Fruit fly (Drosophila melanogaster) whole organism: ENCODE results near the gene Vm34Ca.

Source experiments
- Dll ChIP-seq: fragments of >200 bp; optimal IDR thresholded peaks from 2 replicates; lab custom pipeline; 2017
- EcR ChIP-seq, 2 experiments: fragments of >200 bp; optimal IDR thresholded peaks; 2 replicates each; lab custom pipeline; 2017; ENCODE audit warnings: missing biosample characterization in 2 of 2, missing genetic modification characterization in 2 of 2, missing genetic modification reagents in 2 of 2
- pan ChIP-seq: fragments of >200 bp; optimal IDR thresholded peaks from 2 replicates; lab custom pipeline; 2017
- psq ChIP-seq: fragments of >200 bp; optimal IDR thresholded peaks from 2 replicates; lab custom pipeline; 2017
- usp ChIP-seq: fragments of >200 bp; optimal IDR thresholded peaks from 2 replicates; lab custom pipeline; 2017; ENCODE audit warnings: missing biosample characterization, missing genetic modification characterization, mixed read lengths

dm6 chr2L:13457037-13457547 lies 45.7 kb upstream of the Vm34Ca start, which contains the start of gene CG42809:
- TF ChIP-seq psq (lab: Kevin White, UChicago) (no peak), Dll (lab: Kevin White, UChicago) (no peak), pan (lab: Kevin White, UChicago) (no peak), usp (GFP tag; lab: Kevin White, UChicago) (no peak), EcR (GFP tag; optimal IDR thresholded peaks at IDR 0.05; lab: Kevin White, UChicago) (no peak)
